Worm (Caenorhabditis elegans): ENCODE results near the gene F16H6.8.

DNA sequence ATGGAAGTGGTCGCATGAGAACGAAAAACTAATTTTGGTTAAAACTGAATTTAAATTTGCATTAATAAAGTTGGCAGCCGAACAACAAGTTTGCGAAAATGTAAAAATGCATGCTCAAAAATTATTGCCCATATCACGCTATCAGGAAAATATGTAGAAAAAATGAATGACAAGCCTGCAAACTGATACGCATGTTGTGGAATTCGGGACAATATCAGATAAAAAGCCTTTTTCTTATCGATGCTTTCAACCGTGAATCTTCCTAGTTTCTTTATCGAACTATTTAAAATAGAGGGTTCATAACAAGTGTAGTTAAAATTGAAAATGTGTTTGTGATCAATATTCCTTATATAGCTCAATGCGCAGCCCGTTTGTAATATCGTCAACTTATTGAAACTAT, 30.0 kb upstream of the F16H6.8 start:
- no peak for TF ChIP-seq egl-27 (tag; optimal IDR thresholded peaks at IDR 0.05)
- peak; percentile 92 for TF ChIP-seq elt-2 (tag; optimal IDR thresholded peaks at IDR 0.05)
- no peak for TF ChIP-seq Y116A8C.19 (tag; optimal IDR thresholded peaks at IDR 0.05; ENCODE audit: borderline replicate concordance)
- TF ChIP-seq fos-1 (tag; optimal IDR thresholded peaks at IDR 0.05) = no peak
- TF ChIP-seq ces-1 (GFP tag; optimal IDR thresholded peaks at IDR 0.05) = no peak

All from whole organism, L1 larva.